Fruit fly (Drosophila melanogaster) whole organism, prepupa: Measurements from ENCODE around the gene CG5984.

Source experiments
- Blimp-1 ChIP-seq: fragments of 200-800 bp; sonication (Bioruptor generic); optimal IDR thresholded peaks from 3 replicates; lab custom pipeline; 2017; ENCODE audit warnings: missing biosample characterization, missing genetic modification characterization, mild to moderate bottlenecking, moderate library complexity, missing genetic modification reagents
- CG15336 ChIP-seq: fragments of 200-800 bp; sonication (Bioruptor generic); IDR thresholded peaks from 2 replicates; pipeline ENCODE4 v1.3.6; 2022; ENCODE audit warnings: missing biosample characterization, missing genetic modification characterization
- CG16779 ChIP-seq: fragments of 200-800 bp; sonication (Bioruptor generic); optimal IDR thresholded peaks from 3 replicates; lab custom pipeline; 2017; ENCODE audit warnings: missing biosample characterization, mild to moderate bottlenecking, missing genetic modification characterization
- CG32006 ChIP-seq: fragments of 200-800 bp; sonication (Bioruptor generic); optimal IDR thresholded peaks from 3 replicates; lab custom pipeline; 2017; ENCODE audit warnings: missing biosample characterization, mild to moderate bottlenecking, missing genetic modification characterization
- Ets96B ChIP-seq: fragments of 200-800 bp; optimal IDR thresholded peaks from 2 replicates; lab custom pipeline; 2019; ENCODE audit warnings: missing biosample characterization, mild to moderate bottlenecking, missing genetic modification characterization, moderate library complexity
- Gug ChIP-seq: fragments of 200-800 bp; sonication (Bioruptor generic); IDR thresholded peaks from 2 replicates; pipeline ENCODE4 v1.3.6; 2022; ENCODE audit warnings: missing biosample characterization, missing genetic modification characterization
- Hr39 ChIP-seq: fragments of 200-800 bp; sonication (Bioruptor generic); optimal IDR thresholded peaks from 2 replicates; lab custom pipeline; 2016; ENCODE audit warnings: missing biosample characterization, missing genetic modification characterization
- Sox102F ChIP-seq: fragments of 200-800 bp; sonication (Bioruptor generic); optimal IDR thresholded peaks from 2 replicates; lab custom pipeline; 2016; ENCODE audit warnings: missing biosample characterization, mild to moderate bottlenecking, missing genetic modification characterization
- Sox15 ChIP-seq: fragments of 200-800 bp; sonication (Bioruptor generic); optimal IDR thresholded peaks from 3 replicates; lab custom pipeline; 2016; ENCODE audit warnings: missing biosample characterization, missing genetic modification characterization
- achi ChIP-seq: fragments of 200-800 bp; sonication (Bioruptor generic); optimal IDR thresholded peaks from 3 replicates; lab custom pipeline; 2016; ENCODE audit warnings: missing biosample characterization, missing genetic modification characterization
- dac ChIP-seq: fragments of 200-800 bp; sonication (Bioruptor generic); optimal IDR thresholded peaks from 2 replicates; lab custom pipeline; 2017; ENCODE audit warnings: missing biosample characterization, mild to moderate bottlenecking, missing genetic modification characterization
- fd85E ChIP-seq: fragments of 200-800 bp; sonication (Bioruptor generic); optimal IDR thresholded peaks from 3 replicates; lab custom pipeline; 2016; ENCODE audit warnings: missing biosample characterization, missing genetic modification characterization
- fkh ChIP-seq: fragments of 200-800 bp; sonication (Bioruptor generic); optimal IDR thresholded peaks from 3 replicates; lab custom pipeline; 2017; ENCODE audit warnings: missing biosample characterization, mild to moderate bottlenecking, missing genetic modification characterization, moderate library complexity
- pdm3 ChIP-seq: fragments of 200-800 bp; sonication (Bioruptor generic); optimal IDR thresholded peaks from 3 replicates; lab custom pipeline; 2016; ENCODE audit warnings: missing biosample characterization, missing genetic modification characterization

dm6 chr3R:27204694-27205414 is 42.9 kb downstream of the CG5984 start:
- TF ChIP-seq CG16779 (tag; lab: Kevin White, UChicago) (no peak), fd85E (GFP tag; lab: Kevin White, UChicago) (no peak), Sox15 (GFP tag; lab: Kevin White, UChicago) (no peak), CG32006 (GFP tag; lab: Kevin White, UChicago) (peak; percentile 29), Sox102F (GFP tag; lab: Kevin White, UChicago) (no peak), CG15336 (GFP tag; lab: Robert Waterston, UW) (no peak), pdm3 (GFP tag; lab: Kevin White, UChicago) (no peak), dac (no peak), Hr39 (GFP tag; lab: Kevin White, UChicago) (no peak), achi (GFP tag; lab: Kevin White, UChicago) (peak; percentile 41), fkh (GFP tag; lab: Kevin White, UChicago) (no peak), Gug (no peak), Blimp-1 (peak; percentile 20), Ets96B (peak; percentile 74)
